Fruit fly (Drosophila melanogaster) whole organism, prepupa: ENCODE data around the gene CG6985.
A peak's percentile ranks its signal among the peaks of the same experiment; 100 is the strongest.

Source experiments
- Blimp-1 ChIP-seq: fragments of 200-800 bp; sonication (Bioruptor generic); optimal IDR thresholded peaks from 3 replicates; lab custom pipeline; 2017; ENCODE audit warnings: missing biosample characterization, missing genetic modification characterization, mild to moderate bottlenecking, moderate library complexity, missing genetic modification reagents
- CG15336 ChIP-seq: fragments of 200-800 bp; sonication (Bioruptor generic); IDR thresholded peaks from 2 replicates; pipeline ENCODE4 v1.3.6; 2022; ENCODE audit warnings: missing biosample characterization, missing genetic modification characterization
- CG1621 ChIP-seq: fragments of 200-800 bp; sonication (Bioruptor generic); optimal IDR thresholded peaks from 3 replicates; lab custom pipeline; 2018; ENCODE audit warnings: missing biosample characterization, mild to moderate bottlenecking, missing genetic modification characterization
- CG34406 ChIP-seq: fragments of 200-800 bp; sonication (Bioruptor generic); optimal IDR thresholded peaks from 3 replicates; lab custom pipeline; 2016; ENCODE audit warnings: missing biosample characterization, missing genetic modification characterization
- CG4318 ChIP-seq: fragments of 200-800 bp; sonication (Bioruptor generic); optimal IDR thresholded peaks from 3 replicates; lab custom pipeline; 2017; ENCODE audit warnings: missing biosample characterization, mild to moderate bottlenecking, missing genetic modification characterization
- CG6808 ChIP-seq: fragments of 200-800 bp; sonication (Bioruptor generic); optimal IDR thresholded peaks from 3 replicates; lab custom pipeline; 2017; ENCODE audit warnings: missing biosample characterization, missing genetic modification characterization, mild to moderate bottlenecking, moderate library complexity, missing genetic modification reagents
- CG8632 ChIP-seq: fragments of 200-800 bp; sonication (Bioruptor generic); optimal IDR thresholded peaks from 3 replicates; lab custom pipeline; 2016; ENCODE audit warnings: missing biosample characterization, missing genetic modification characterization
- Eip93F ChIP-seq: fragments of 200-800 bp; sonication (Bioruptor generic); optimal IDR thresholded peaks from 2 replicates; lab custom pipeline; 2016; ENCODE audit warnings: missing biosample characterization, mild to moderate bottlenecking, missing genetic modification characterization
- Lpt ChIP-seq: fragments of 200-800 bp; sonication (Bioruptor generic); optimal IDR thresholded peaks from 3 replicates; lab custom pipeline; 2016; ENCODE audit warnings: missing biosample characterization, missing genetic modification characterization
- OdsH ChIP-seq: fragments of 200-800 bp; sonication (Bioruptor generic); optimal IDR thresholded peaks from 3 replicates; lab custom pipeline; 2016; ENCODE audit warnings: missing biosample characterization, missing genetic modification characterization
- esn ChIP-seq: fragments of 200-800 bp; sonication (Bioruptor generic); optimal IDR thresholded peaks from 2 replicates; lab custom pipeline; 2016; ENCODE audit warnings: missing biosample characterization, mild to moderate bottlenecking, missing genetic modification characterization, moderate library complexity
- net ChIP-seq: fragments of 200-800 bp; sonication (Bioruptor generic); optimal IDR thresholded peaks from 3 replicates; lab custom pipeline; 2016; ENCODE audit warnings: missing biosample characterization, missing genetic modification characterization
- vri ChIP-seq: fragments of 200-800 bp; sonication (Bioruptor generic); optimal IDR thresholded peaks from 3 replicates; lab custom pipeline; 2016; ENCODE audit warnings: missing biosample characterization, mild to moderate bottlenecking, missing genetic modification characterization

- TF ChIP-seq Blimp-1 (GFP tag; lab: Kevin White, UChicago): no peak
- no peak for TF ChIP-seq CG1621 (tag; lab: Kevin White, UChicago)
- peak; percentile 80 for TF ChIP-seq CG15336 (GFP tag; lab: Robert Waterston, UW)
- TF ChIP-seq OdsH (GFP tag; lab: Kevin White, UChicago): no peak
- peak; percentile 13 for TF ChIP-seq CG4318 (GFP tag; lab: Kevin White, UChicago)
- TF ChIP-seq CG34406: no peak
- TF ChIP-seq CG8632 (GFP tag; lab: Kevin White, UChicago): no peak
- TF ChIP-seq vri (GFP tag; lab: Kevin White, UChicago): peak; percentile 7
- no peak for TF ChIP-seq CG6808 (GFP tag; lab: Kevin White, UChicago)
- TF ChIP-seq Eip93F: no peak
- no peak for TF ChIP-seq Lpt (GFP tag; lab: Kevin White, UChicago)
- peak; percentile 41 for TF ChIP-seq esn (GFP tag; lab: Kevin White, UChicago)
- TF ChIP-seq net: no peak
Measured at dm6 chr3R:22727857-22728256, 13.1 kb upstream of the CG6985 start.
